Worm (Caenorhabditis elegans) whole organism, L3 larva: ENCODE measurements around the gene F27D9.2.

Source experiments
- R02D3.7 ChIP-seq: fragments of 150-350 bp; optimal IDR thresholded peaks from 2 replicates; lab custom pipeline; 2014; ENCODE audit warnings: missing biosample characterization, missing genetic modification characterization
- ZK546.5 ChIP-seq: sonication (generic microtip); optimal IDR thresholded peaks from 2 replicates; lab custom pipeline; 2017; ENCODE audit warnings: missing biosample characterization, missing genetic modification characterization
- ceh-28 ChIP-seq: fragments of 150-350 bp; optimal IDR thresholded peaks from 2 replicates; lab custom pipeline; 2014; ENCODE audit warnings: missing biosample characterization, missing genetic modification reagents, missing genetic modification characterization
- ceh-82 ChIP-seq: fragments of 150-350 bp; optimal IDR thresholded peaks from 2 replicates; lab custom pipeline; 2014; ENCODE audit warnings: missing biosample characterization, missing genetic modification characterization
- daf-12 ChIP-seq: fragments of 150-350 bp; optimal IDR thresholded peaks from 2 replicates; lab custom pipeline; 2014; ENCODE audit warnings: missing biosample characterization, missing genetic modification reagents, missing genetic modification characterization
- egl-27 ChIP-seq: sonication (generic microtip); optimal IDR thresholded peaks from 4 replicates; lab custom pipeline; 2017; ENCODE audit warnings: missing biosample characterization, missing genetic modification reagents, missing genetic modification characterization
- elt-1 ChIP-seq: fragments of 150-350 bp; optimal IDR thresholded peaks from 2 replicates; lab custom pipeline; 2014; ENCODE audit warnings: missing biosample characterization, missing genetic modification characterization
- elt-2 ChIP-seq: sonication (generic microtip); optimal IDR thresholded peaks from 2 replicates; lab custom pipeline; 2016; ENCODE audit warnings: missing genetic modification reagents, mild to moderate bottlenecking, missing genetic modification characterization, missing compliant biosample characterization
- eor-1 ChIP-seq, 2 experiments: fragments of 150-350 bp; optimal IDR thresholded peaks; 2 replicates each; lab custom pipeline; 2014 to 2018; ENCODE audit warnings: missing biosample characterization in 2 of 2, missing genetic modification characterization in 2 of 2
- fkh-10 ChIP-seq: sonication (generic microtip); optimal IDR thresholded peaks from 2 replicates; lab custom pipeline; 2017; ENCODE audit warnings: missing biosample characterization, missing genetic modification reagents, missing genetic modification characterization
- fos-1 ChIP-seq: fragments of 150-350 bp; optimal IDR thresholded peaks from 2 replicates; lab custom pipeline; 2014; ENCODE audit warnings: missing biosample characterization, missing genetic modification characterization
- hmg-11 ChIP-seq: sonication (generic microtip); optimal IDR thresholded peaks from 2 replicates; lab custom pipeline; 2016; ENCODE audit warnings: missing genetic modification characterization, missing compliant biosample characterization
- lin-15B ChIP-seq: fragments of 150-350 bp; optimal IDR thresholded peaks from 2 replicates; lab custom pipeline; 2014; ENCODE audit warnings: missing biosample characterization, missing genetic modification characterization
- lin-39 ChIP-seq: fragments of 150-350 bp; optimal IDR thresholded peaks from 2 replicates; lab custom pipeline; 2018; ENCODE audit warnings: missing biosample characterization, missing genetic modification reagents, missing genetic modification characterization
- lsy-12 ChIP-seq: sonication (generic microtip); optimal IDR thresholded peaks from 2 replicates; lab custom pipeline; 2016; ENCODE audit warnings: mild to moderate bottlenecking, missing genetic modification characterization, missing compliant biosample characterization
- mdl-1 ChIP-seq: fragments of 150-350 bp; optimal IDR thresholded peaks from 2 replicates; lab custom pipeline; 2014; ENCODE audit warnings: missing biosample characterization, missing genetic modification characterization
- mml-1 ChIP-seq: fragments of 150-350 bp; sonication (generic microtip); optimal IDR thresholded peaks from 3 replicates; lab custom pipeline; 2014; ENCODE audit warnings: missing biosample characterization, missing genetic modification characterization
- nfya-1 ChIP-seq: sonication (generic microtip); optimal IDR thresholded peaks from 2 replicates; lab custom pipeline; 2017; ENCODE audit warnings: missing genetic modification characterization, mild to moderate bottlenecking, missing compliant biosample characterization, antibody characterized with exemption, moderate library complexity; ENCODE audit not compliant: insufficient read depth
- nhr-237 ChIP-seq: fragments of 150-350 bp; optimal IDR thresholded peaks from 2 replicates; lab custom pipeline; 2014; ENCODE audit warnings: missing biosample characterization, missing genetic modification characterization
- nhr-43 ChIP-seq: sonication (generic microtip); optimal IDR thresholded peaks from 2 replicates; lab custom pipeline; 2016; ENCODE audit warnings: mild to moderate bottlenecking, missing genetic modification characterization, missing compliant biosample characterization; ENCODE audit not compliant: poor library complexity, severe bottlenecking
- nhr-67 ChIP-seq: fragments of 150-350 bp; optimal IDR thresholded peaks from 2 replicates; lab custom pipeline; 2014; ENCODE audit warnings: missing biosample characterization, missing genetic modification characterization
- nhr-76 ChIP-seq: fragments of 150-350 bp; sonication (generic microtip); optimal IDR thresholded peaks from 5 replicates; lab custom pipeline; 2014; ENCODE audit warnings: missing biosample characterization, missing genetic modification characterization
- nhr-77 ChIP-seq: fragments of 150-350 bp; optimal IDR thresholded peaks from 2 replicates; lab custom pipeline; 2014; ENCODE audit warnings: missing biosample characterization, missing genetic modification characterization
- pha-4 ChIP-seq: fragments of 150-350 bp; optimal IDR thresholded peaks from 2 replicates; lab custom pipeline; 2014; ENCODE audit warnings: missing biosample characterization, missing genetic modification reagents, missing genetic modification characterization
- pqm-1 ChIP-seq: fragments of 150-350 bp; optimal IDR thresholded peaks from 2 replicates; lab custom pipeline; 2017; ENCODE audit warnings: missing biosample characterization, missing genetic modification characterization, inconsistent platforms
- sea-2 ChIP-seq: fragments of 150-350 bp; sonication (generic microtip); optimal IDR thresholded peaks from 4 replicates; lab custom pipeline; 2014; ENCODE audit warnings: missing biosample characterization, missing genetic modification reagents, missing genetic modification characterization
- skn-1 ChIP-seq: fragments of 150-350 bp; optimal IDR thresholded peaks from 2 replicates; lab custom pipeline; 2014; ENCODE audit warnings: missing biosample characterization, missing genetic modification characterization
- snpc-4 ChIP-seq: fragments of 150-350 bp; optimal IDR thresholded peaks from 2 replicates; lab custom pipeline; 2014; ENCODE audit warnings: missing biosample characterization, missing genetic modification characterization
- tbx-2 ChIP-seq: sonication (generic microtip); optimal IDR thresholded peaks from 2 replicates; lab custom pipeline; 2016; ENCODE audit warnings: mild to moderate bottlenecking, missing genetic modification characterization, missing compliant biosample characterization
- unc-39 ChIP-seq: sonication (generic microtip); optimal IDR thresholded peaks from 4 replicates; lab custom pipeline; 2017; ENCODE audit warnings: missing biosample characterization, missing genetic modification characterization
- unc-62 ChIP-seq: fragments of 150-350 bp; sonication (generic microtip); optimal IDR thresholded peaks from 4 replicates; lab custom pipeline; 2014; ENCODE audit warnings: missing biosample characterization, missing genetic modification reagents, missing genetic modification characterization
- ztf-11 ChIP-seq: fragments of 150-350 bp; optimal IDR thresholded peaks from 2 replicates; lab custom pipeline; 2014; ENCODE audit warnings: missing biosample characterization, missing genetic modification characterization
- ztf-4 ChIP-seq: fragments of 150-350 bp; optimal IDR thresholded peaks from 2 replicates; lab custom pipeline; 2014; ENCODE audit warnings: missing biosample characterization, missing genetic modification characterization

The F27D9.2 gene

ce11 chrX:7678437-7679139 lies 5.8 kb downstream of the F27D9.2 start:
- TF ChIP-seq daf-12 (tag; lab: Kevin White, UChicago) (no peak), nhr-76 (tag; lab: Kevin White, UChicago) (no peak), lin-15B (tag; lab: Kevin White, UChicago) (no peak), unc-39 (tag; lab: Kevin White, UChicago) (no peak), snpc-4 (peak; percentile 4), hmg-11 (peak; percentile 20), fos-1 (tag; lab: Kevin White, UChicago) (no peak), unc-62 (GFP tag; lab: Kevin White, UChicago) (no peak), lin-39 (peak; percentile 77), fkh-10 (GFP tag; lab: Kevin White, UChicago) (peak; percentile 24), mdl-1 (tag; lab: Kevin White, UChicago) (no peak), pha-4 (tag; lab: Kevin White, UChicago) (no peak), nfya-1 (tag; lab: Kevin White, UChicago) (peak; percentile 32), R02D3.7 (tag; lab: Kevin White, UChicago) (no peak), pqm-1 (no peak), nhr-67 (no peak), nhr-77 (tag; lab: Kevin White, UChicago) (no peak), mml-1 (tag; lab: Kevin White, UChicago) (no peak), ztf-11 (tag; lab: Kevin White, UChicago) (no peak), tbx-2 (tag; lab: Kevin White, UChicago) (no peak), sea-2 (GFP tag; lab: Kevin White, UChicago) (no peak), ztf-4 (tag; lab: Kevin White, UChicago) (no peak), ceh-82 (tag; lab: Kevin White, UChicago) (no peak), egl-27 (no peak), nhr-43 (tag; lab: Kevin White, UChicago) (no peak)

- no peak for TF ChIP-seq nhr-43 (tag; lab: Kevin White, UChicago)
- peak; percentile 32 for TF ChIP-seq fkh-10 (GFP tag; lab: Kevin White, UChicago)
These were observed 7.0 kb downstream of the F27D9.2 start for ce11 chrX:7679835-7680234.

ce11 chrX:7680545-7681330 lies 7.9 kb downstream of the F27D9.2 start, which contains the start of gene stn-2:
Gene stn-2, minus strand, starts transcription at chrX:7680619.
- TF ChIP-seq nhr-43 (tag; lab: Kevin White, UChicago), result peak; percentile 56
- TF ChIP-seq lin-39, result peak; percentile 32
- TF ChIP-seq pha-4 (tag; lab: Kevin White, UChicago), result peak; percentile 20
- peak; percentile 16 for TF ChIP-seq nfya-1 (tag; lab: Kevin White, UChicago)
- TF ChIP-seq elt-2, result peak; percentile 24
- no peak for TF ChIP-seq lsy-12 (tag; lab: Kevin White, UChicago)
- TF ChIP-seq, all 47 proteins: peak for 5

ce11 chrX:7681965-7682946 lies 9.5 kb downstream of the F27D9.2 start, which contains the start of gene unc-18:
Gene unc-18, plus strand, starts transcription at chrX:7682896.
- TF ChIP-seq pha-4 (tag; lab: Kevin White, UChicago), result peak; percentile 55
- TF ChIP-seq ZK546.5 (tag; lab: Kevin White, UChicago), result no peak
- peak; percentile 44 for TF ChIP-seq hmg-11
- peak; percentile 46 for TF ChIP-seq sea-2 (GFP tag; lab: Kevin White, UChicago)
- no peak for TF ChIP-seq fos-1 (tag; lab: Kevin White, UChicago)
- TF ChIP-seq fkh-10 (GFP tag; lab: Kevin White, UChicago), result no peak
- TF ChIP-seq daf-12 (tag; lab: Kevin White, UChicago), result no peak
- no peak for TF ChIP-seq nhr-237 (tag; lab: Kevin White, UChicago)
- peak; percentile 75 for TF ChIP-seq ceh-28 (tag; lab: Kevin White, UChicago)
- no peak for TF ChIP-seq snpc-4
- TF ChIP-seq nhr-77 (tag; lab: Kevin White, UChicago), result no peak
- TF ChIP-seq skn-1, result no peak
- TF ChIP-seq nhr-76 (tag; lab: Kevin White, UChicago), result no peak
- peak; percentile 65 for TF ChIP-seq nfya-1 (tag; lab: Kevin White, UChicago)
- TF ChIP-seq lin-39, result peak; percentile 69
- peak; percentile 25 for TF ChIP-seq elt-1 (tag; lab: Kevin White, UChicago)
- no peak for TF ChIP-seq eor-1 (tag; optimal IDR thresholded peaks at IDR 0.05; lab: Kevin White, UChicago)
- peak; percentile 65 for TF ChIP-seq unc-62 (GFP tag; lab: Kevin White, UChicago)
